Fruit fly (Drosophila melanogaster) whole organism, embryonic: ENCODE measurements around the gene cav.
A peak's percentile ranks its signal among the peaks of the same experiment; 100 is the strongest.

Experiments
- ATbp ChIP-seq: fragments of 200-800 bp; sonication (Bioruptor generic); optimal IDR thresholded peaks from 2 replicates; lab custom pipeline; 2017; ENCODE audit warnings: missing biosample characterization, mild to moderate bottlenecking, missing genetic modification characterization, missing genetic modification reagents
- B-H1 ChIP-seq: fragments of 200-800 bp; sonication (Bioruptor generic); IDR thresholded peaks from 3 replicates; pipeline ENCODE4 v1.3.6; 2022; ENCODE audit warnings: missing biosample characterization, missing genetic modification characterization
- Blimp-1 ChIP-seq: fragments of 200-800 bp; sonication (Bioruptor generic); optimal IDR thresholded peaks from 3 replicates; lab custom pipeline; 2018; ENCODE audit warnings: missing biosample characterization, missing genetic modification characterization, mild to moderate bottlenecking, moderate library complexity, missing genetic modification reagents
- Bteb2 ChIP-seq: fragments of 200-800 bp; sonication (Bioruptor generic); optimal IDR thresholded peaks from 2 replicates; lab custom pipeline; 2016; ENCODE audit warnings: missing biosample characterization, missing genetic modification characterization
- CG10654 ChIP-seq: fragments of 200-800 bp; sonication (Bioruptor generic); optimal IDR thresholded peaks from 2 replicates; lab custom pipeline; 2016; ENCODE audit warnings: missing biosample characterization, missing genetic modification characterization
- CG12104 ChIP-seq: fragments of 200-800 bp; sonication (Bioruptor generic); optimal IDR thresholded peaks from 3 replicates; lab custom pipeline; 2016; ENCODE audit warnings: missing biosample characterization, missing genetic modification characterization
- CG13287 ChIP-seq: fragments of 200-800 bp; sonication (Bioruptor generic); IDR thresholded peaks from 2 replicates; pipeline ENCODE4 v1.3.6; 2022; ENCODE audit warnings: missing biosample characterization, missing genetic modification characterization; ENCODE audit not compliant: partially characterized antibody
- CG13775 ChIP-seq: fragments of 200-800 bp; sonication (Bioruptor generic); optimal IDR thresholded peaks from 3 replicates; lab custom pipeline; 2017; ENCODE audit warnings: missing biosample characterization, mild to moderate bottlenecking, missing genetic modification characterization
- CG14965 ChIP-seq: fragments of 200-800 bp; sonication (Bioruptor generic); optimal IDR thresholded peaks from 2 replicates; lab custom pipeline; 2016; ENCODE audit warnings: missing biosample characterization, missing genetic modification characterization, borderline replicate concordance
- CG15479 ChIP-seq: fragments of 200-800 bp; sonication (Bioruptor generic); optimal IDR thresholded peaks from 3 replicates; lab custom pipeline; 2019; ENCODE audit warnings: missing biosample characterization, mild to moderate bottlenecking, missing genetic modification characterization, moderate library complexity
- CG1603 ChIP-seq: fragments of 200-800 bp; sonication (Bioruptor generic); optimal IDR thresholded peaks from 2 replicates; lab custom pipeline; 2019; ENCODE audit warnings: missing biosample characterization, mild to moderate bottlenecking, missing genetic modification characterization, moderate library complexity
- CG16815 ChIP-seq: fragments of 200-800 bp; sonication (Bioruptor generic); optimal IDR thresholded peaks from 3 replicates; lab custom pipeline; 2017; ENCODE audit warnings: missing biosample characterization, mild to moderate bottlenecking, missing genetic modification characterization
- CG2129 ChIP-seq: fragments of 200-800 bp; sonication (Bioruptor generic); IDR thresholded peaks from 2 replicates; pipeline ENCODE4 v1.3.6; 2022; ENCODE audit warnings: missing biosample characterization, missing genetic modification characterization; ENCODE audit not compliant: partially characterized antibody
- CG2199 ChIP-seq: fragments of 200-800 bp; sonication (Bioruptor generic); IDR thresholded peaks from 3 replicates; pipeline ENCODE4 v1.3.6; 2022; ENCODE audit warnings: missing biosample characterization, missing genetic modification characterization
- CG2875 ChIP-seq: fragments of 200-800 bp; sonication (Bioruptor generic); optimal IDR thresholded peaks from 2 replicates; lab custom pipeline; 2017; ENCODE audit warnings: missing biosample characterization, mild to moderate bottlenecking, missing genetic modification characterization, missing genetic modification reagents
- CG30020 ChIP-seq: fragments of 200-800 bp; optimal IDR thresholded peaks from 2 replicates; lab custom pipeline; 2019; ENCODE audit warnings: missing biosample characterization, mild to moderate bottlenecking, missing genetic modification characterization, moderate library complexity
- CG3065 ChIP-seq: fragments of 200-800 bp; sonication (Bioruptor generic); optimal IDR thresholded peaks from 2 replicates; lab custom pipeline; 2016; ENCODE audit warnings: missing biosample characterization, missing genetic modification characterization
- CG4617 ChIP-seq: fragments of 200-800 bp; sonication (Bioruptor generic); optimal IDR thresholded peaks from 3 replicates; lab custom pipeline; 2016; ENCODE audit warnings: missing biosample characterization, missing genetic modification characterization, borderline replicate concordance
- CG4730 ChIP-seq: fragments of 200-800 bp; sonication (Bioruptor generic); IDR thresholded peaks from 2 replicates; pipeline ENCODE4 v1.3.6; 2022; ENCODE audit warnings: missing biosample characterization, missing genetic modification characterization
- CG6272 ChIP-seq: fragments of 200-800 bp; sonication (Bioruptor generic); IDR thresholded peaks from 2 replicates; pipeline ENCODE4 v1.3.6; 2022; ENCODE audit warnings: missing biosample characterization, missing genetic modification characterization
- CG7357 ChIP-seq: fragments of 200-800 bp; sonication (Bioruptor generic); IDR thresholded peaks from 3 replicates; pipeline ENCODE4 v1.3.6; 2022; ENCODE audit warnings: missing biosample characterization, missing genetic modification characterization
- CG9932 ChIP-seq: fragments of 200-800 bp; sonication (Bioruptor generic); IDR thresholded peaks from 2 replicates; pipeline ENCODE4 v1.3.6; 2022; ENCODE audit warnings: missing biosample characterization, missing genetic modification characterization
- Camta ChIP-seq: fragments of 200-800 bp; sonication (Bioruptor generic); optimal IDR thresholded peaks from 2 replicates; lab custom pipeline; 2016; ENCODE audit warnings: missing biosample characterization, missing genetic modification characterization
- CoRest ChIP-seq: fragments of 200-800 bp; sonication (Bioruptor generic); optimal IDR thresholded peaks from 3 replicates; lab custom pipeline; 2018; ENCODE audit warnings: missing biosample characterization, mild to moderate bottlenecking, missing genetic modification characterization, moderate library complexity
- D ChIP-seq, 2 experiments: fragments of 200-800 bp in 1 of 2; fragments of >200 bp in 1 of 2; sonication (Bioruptor generic) in 1 of 2; optimal IDR thresholded peaks; 2 replicates in 1 of 2; 3 replicates in 1 of 2; lab custom pipeline; 2017; ENCODE audit warnings: mild to moderate bottlenecking in 1 of 2, missing biosample characterization in 1 of 2, missing genetic modification characterization in 1 of 2, missing genetic modification reagents in 1 of 2
- ERR ChIP-seq: fragments of 200-800 bp; sonication (Bioruptor generic); optimal IDR thresholded peaks from 2 replicates; lab custom pipeline; 2016; ENCODE audit warnings: missing biosample characterization, missing genetic modification characterization
- Hr51 ChIP-seq, 2 experiments: fragments of 200-800 bp; sonication (Bioruptor generic); optimal IDR thresholded peaks; 2 replicates in 1 of 2; 3 replicates in 1 of 2; lab custom pipeline; 2016 to 2018; ENCODE audit warnings: missing biosample characterization in 2 of 2, missing genetic modification characterization in 2 of 2, mild to moderate bottlenecking in 1 of 2, moderate library complexity in 1 of 2
- Lpt ChIP-seq: fragments of >200 bp; optimal IDR thresholded peaks from 2 replicates; lab custom pipeline; 2018; ENCODE audit warnings: missing biosample characterization, missing genetic modification characterization
- Mad ChIP-seq: fragments of 200-800 bp; sonication (Bioruptor generic); optimal IDR thresholded peaks from 2 replicates; lab custom pipeline; 2016; ENCODE audit warnings: missing biosample characterization, missing genetic modification characterization
- Rx ChIP-seq: fragments of 200-800 bp; sonication (Bioruptor generic); IDR thresholded peaks from 2 replicates; pipeline ENCODE4 v1.3.6; 2022; ENCODE audit warnings: missing biosample characterization, missing genetic modification characterization
- Taf1 ChIP-seq: fragments of 200-800 bp; sonication (Bioruptor generic); IDR thresholded peaks from 2 replicates; pipeline ENCODE4 v1.3.6; 2022; ENCODE audit warnings: missing biosample characterization, missing genetic modification characterization
- Vsx1 ChIP-seq: fragments of 200-800 bp; sonication (Bioruptor generic); optimal IDR thresholded peaks from 2 replicates; lab custom pipeline; 2017; ENCODE audit warnings: missing biosample characterization, mild to moderate bottlenecking, missing genetic modification characterization, missing genetic modification reagents
- ac ChIP-seq: fragments of 200-800 bp; sonication (Bioruptor generic); optimal IDR thresholded peaks from 3 replicates; lab custom pipeline; 2017; ENCODE audit warnings: missing biosample characterization, mild to moderate bottlenecking, missing genetic modification characterization
- az2 ChIP-seq: fragments of 200-800 bp; sonication (Bioruptor generic); optimal IDR thresholded peaks from 3 replicates; lab custom pipeline; 2016; ENCODE audit warnings: missing biosample characterization, missing genetic modification characterization
- disco-r ChIP-seq: fragments of 200-800 bp; sonication (Bioruptor generic); optimal IDR thresholded peaks from 2 replicates; lab custom pipeline; 2016; ENCODE audit warnings: missing biosample characterization, missing genetic modification characterization
- dpn ChIP-seq, 2 experiments: fragments of 200-800 bp; sonication (Bioruptor generic); optimal IDR thresholded peaks; 3 replicates each; lab custom pipeline; 2016; ENCODE audit warnings: missing biosample characterization in 2 of 2, missing genetic modification characterization in 2 of 2
- fd96Cb ChIP-seq: fragments of 200-800 bp; sonication (Bioruptor generic); optimal IDR thresholded peaks from 2 replicates; lab custom pipeline; 2018; ENCODE audit warnings: missing biosample characterization, mild to moderate bottlenecking, missing genetic modification characterization, moderate library complexity
- grau ChIP-seq: fragments of 200-800 bp; optimal IDR thresholded peaks from 3 replicates; lab custom pipeline; 2019; ENCODE audit warnings: missing biosample characterization, mild to moderate bottlenecking, missing genetic modification characterization, moderate library complexity
- gsb-n ChIP-seq: fragments of 200-800 bp; sonication (Bioruptor generic); optimal IDR thresholded peaks from 3 replicates; lab custom pipeline; 2018; ENCODE audit warnings: missing biosample characterization, mild to moderate bottlenecking, missing genetic modification characterization
- h ChIP-seq: fragments of >200 bp; optimal IDR thresholded peaks from 2 replicates; lab custom pipeline; 2017
- her ChIP-seq: fragments of 200-800 bp; sonication (Bioruptor generic); optimal IDR thresholded peaks from 2 replicates; lab custom pipeline; 2016; ENCODE audit warnings: missing biosample characterization, missing genetic modification characterization
- inv ChIP-seq: fragments of 200-800 bp; sonication (Bioruptor generic); IDR thresholded peaks from 2 replicates; pipeline ENCODE4 v1.3.6; 2022; ENCODE audit warnings: missing biosample characterization, missing genetic modification characterization; ENCODE audit not compliant: partially characterized antibody
- lilli ChIP-seq: fragments of 200-800 bp; sonication (Bioruptor generic); optimal IDR thresholded peaks from 3 replicates; lab custom pipeline; 2016; ENCODE audit warnings: missing biosample characterization, missing genetic modification characterization
- slou ChIP-seq: fragments of 200-800 bp; sonication (Bioruptor generic); optimal IDR thresholded peaks from 3 replicates; lab custom pipeline; 2016; ENCODE audit warnings: missing biosample characterization, missing genetic modification characterization
- tin ChIP-seq: fragments of 200-800 bp; sonication (Bioruptor generic); optimal IDR thresholded peaks from 3 replicates; lab custom pipeline; 2016; ENCODE audit warnings: missing biosample characterization, missing genetic modification characterization
- tna ChIP-seq: fragments of 200-800 bp; sonication (Bioruptor generic); IDR thresholded peaks from 2 replicates; pipeline ENCODE4 v1.3.6; 2022; ENCODE audit warnings: missing biosample characterization, missing genetic modification characterization; ENCODE audit not compliant: partially characterized antibody
- trem ChIP-seq: fragments of 200-800 bp; optimal IDR thresholded peaks from 3 replicates; lab custom pipeline; 2019; ENCODE audit warnings: missing biosample characterization, mild to moderate bottlenecking, missing genetic modification characterization, moderate library complexity
- z ChIP-seq: fragments of 200-800 bp; sonication (Bioruptor generic); IDR thresholded peaks from 3 replicates; pipeline ENCODE4 v1.3.6; 2022; ENCODE audit warnings: missing biosample characterization, missing genetic modification characterization

cav gene

DNA sequence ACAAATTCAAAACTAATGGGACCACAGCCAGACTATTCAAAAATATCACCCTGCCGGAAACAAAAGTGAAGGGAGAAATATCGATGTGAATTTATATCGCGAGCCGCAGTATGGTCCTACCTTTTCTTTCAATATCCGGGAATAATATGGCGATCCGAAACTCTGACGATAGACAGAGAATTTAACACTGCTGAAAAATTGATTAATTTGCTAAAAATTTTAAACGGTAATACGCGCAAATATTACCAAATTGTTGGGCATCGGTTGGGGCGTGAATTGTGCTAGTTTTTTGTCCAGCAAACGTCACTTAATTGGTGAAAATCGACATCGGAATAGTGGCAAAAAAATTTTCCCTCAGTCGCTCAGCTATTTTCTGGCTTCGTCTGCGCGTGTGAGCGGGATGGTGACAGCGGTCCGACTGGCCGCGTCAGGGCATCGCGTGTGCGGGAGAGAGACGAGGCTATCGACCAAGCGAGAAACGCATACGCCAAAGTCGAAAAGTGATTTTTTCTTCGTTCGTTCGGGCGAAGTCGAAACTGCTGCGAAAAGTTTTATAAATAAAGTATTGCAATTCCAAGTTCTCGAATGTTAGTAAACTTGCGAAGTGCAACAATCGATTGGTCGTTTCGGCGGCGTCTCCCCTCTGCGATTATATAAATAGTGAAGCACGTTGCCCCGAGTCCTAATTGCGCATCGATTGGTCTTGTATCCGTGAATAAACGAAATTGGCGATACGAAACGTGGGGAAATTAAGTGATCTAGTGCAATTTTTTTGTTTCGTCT lies 9.7 kb downstream of the cav start, which contains the start of gene mask:
Gene mask (plus strand): TSS at position 140 of the 783 bp plus-strand sequence.
- TF ChIP-seq her (GFP tag; lab: Kevin White, UChicago) (peak; percentile 70), tna (no peak), CG13287 (GFP tag; lab: Robert Waterston, UW) (no peak), ERR (GFP tag; lab: Kevin White, UChicago) (peak; percentile 6), CG6272 (GFP tag; lab: Robert Waterston, UW) (peak; percentile 66), Vsx1 (GFP tag; lab: Kevin White, UChicago) (peak; percentile 78), CG1603 (tag; lab: Kevin White, UChicago) (peak; percentile 62), Mad (GFP tag; lab: Kevin White, UChicago) (peak; percentile 75), CG9932 (peak; percentile 65), Blimp-1 (peak; percentile 10), CG3065 (GFP tag; lab: Kevin White, UChicago) (peak; percentile 71), trem (tag; lab: Kevin White, UChicago) (peak; percentile 16), CG16815 (peak; percentile 43), CG12104 (GFP tag; lab: Kevin White, UChicago) (peak; percentile 81), ATbp (peak; percentile 54), tin (GFP tag; lab: Kevin White, UChicago) (peak; percentile 52), z (GFP tag; lab: Robert Waterston, UW) (no peak), inv (GFP tag; lab: Robert Waterston, UW) (no peak), CG2129 (GFP tag; lab: Robert Waterston, UW) (no peak), gsb-n (tag; lab: Kevin White, UChicago) (peak; percentile 41), lilli (GFP tag; lab: Kevin White, UChicago) (peak; percentile 68), disco-r (GFP tag; lab: Kevin White, UChicago) (peak; percentile 73), CG15479 (peak; percentile 4), Camta (GFP tag; lab: Kevin White, UChicago) (peak; percentile 84), Bteb2 (peak; percentile 83), h (lab: Kevin White, UChicago) (no peak), CG10654 (GFP tag; lab: Kevin White, UChicago) (peak; percentile 75), D (optimal IDR thresholded peaks at IDR 0.05; lab: Kevin White, UChicago) (no peak), D (GFP tag; optimal IDR thresholded peaks at IDR 0.05; lab: Kevin White, UChicago) (peak; percentile 63), CG14965 (GFP tag; lab: Kevin White, UChicago) (peak; percentile 33), B-H1 (GFP tag; lab: Robert Waterston, UW) (peak; percentile 20; the same call in 2 of the 3 replicates), CG7357 (no peak), CG4617 (peak; percentile 74), slou (GFP tag; lab: Kevin White, UChicago) (peak; percentile 76), Lpt (GFP tag; lab: Kevin White, UChicago) (no peak), CoRest (tag; lab: Kevin White, UChicago) (peak; percentile 63), CG30020 (tag; lab: Kevin White, UChicago) (peak; percentile 32), dpn (GFP tag; optimal IDR thresholded peaks at IDR 0.05; lab: Kevin White, UChicago) (peak; percentile 33 to 86), fd96Cb (tag; lab: Kevin White, UChicago) (peak; percentile 4), Hr51 (GFP tag; optimal IDR thresholded peaks at IDR 0.05; lab: Kevin White, UChicago) (peak; percentile 43 to 79), CG13775 (GFP tag; lab: Kevin White, UChicago) (peak; percentile 89), Rx (peak; percentile 88), az2 (GFP tag; lab: Kevin White, UChicago) (peak; percentile 46), CG2199 (no peak), CG4730 (GFP tag; lab: Robert Waterston, UW) (0 out of 2 replicates have a peak, but pooled peaks have one; percentile 7), CG2875 (peak; percentile 54), grau (tag; lab: Kevin White, UChicago) (peak; percentile 51), ac (GFP tag; lab: Kevin White, UChicago) (peak; percentile 55), Taf1 (GFP tag; lab: Robert Waterston, UW) (peak; percentile 46; the same call in 1 of the 2 replicates)
